Worm (Caenorhabditis elegans) whole organism, late embryonic: Measurements from ENCODE around the gene F52E10.4.

ENCODE experiments used
- C38D4.7 ChIP-seq: fragments of 200-800 bp; sonication (Bioruptor generic); optimal IDR thresholded peaks from 2 replicates; lab custom pipeline; 2018; ENCODE audit warnings: mild to moderate bottlenecking, missing genetic modification characterization, moderate library complexity, missing compliant biosample characterization
- F13H6.1 ChIP-seq: sonication (generic microtip); optimal IDR thresholded peaks from 2 replicates; lab custom pipeline; 2016; ENCODE audit warnings: missing genetic modification characterization, missing compliant biosample characterization
- K02D7.2 ChIP-seq: sonication (generic microtip); optimal IDR thresholded peaks from 2 replicates; lab custom pipeline; 2017; ENCODE audit warnings: mild to moderate bottlenecking, missing genetic modification characterization, missing compliant biosample characterization
- Y22D7AL.16 ChIP-seq: sonication (generic microtip); optimal IDR thresholded peaks from 2 replicates; lab custom pipeline; 2016; ENCODE audit warnings: missing genetic modification characterization, missing compliant biosample characterization
- ceh-18 ChIP-seq: sonication (generic microtip); optimal IDR thresholded peaks from 2 replicates; lab custom pipeline; 2016; ENCODE audit warnings: missing genetic modification characterization, missing compliant biosample characterization
- ceh-2 ChIP-seq: sonication (generic microtip); optimal IDR thresholded peaks from 2 replicates; lab custom pipeline; 2016; ENCODE audit warnings: missing genotype, missing genetic modification characterization, missing compliant biosample characterization
- ceh-22 ChIP-seq: sonication (generic microtip); optimal IDR thresholded peaks from 2 replicates; lab custom pipeline; 2017; ENCODE audit warnings: missing biosample characterization, missing genetic modification characterization
- ceh-34 ChIP-seq: sonication (generic microtip); optimal IDR thresholded peaks from 2 replicates; lab custom pipeline; 2016; ENCODE audit warnings: mild to moderate bottlenecking, missing genetic modification characterization, missing compliant biosample characterization
- ceh-48 ChIP-seq: sonication (generic microtip); optimal IDR thresholded peaks from 2 replicates; lab custom pipeline; 2016; ENCODE audit warnings: missing genetic modification characterization, inconsistent platforms, missing compliant biosample characterization
- ceh-6 ChIP-seq: fragments of 200-800 bp; sonication (Bioruptor generic); optimal IDR thresholded peaks from 2 replicates; lab custom pipeline; 2018; ENCODE audit warnings: mild to moderate bottlenecking, missing genetic modification characterization, missing compliant biosample characterization
- che-1 ChIP-seq: sonication (generic microtip); optimal IDR thresholded peaks from 2 replicates; lab custom pipeline; 2016; ENCODE audit warnings: mild to moderate bottlenecking, missing genetic modification characterization, missing compliant biosample characterization
- dmd-4 ChIP-seq: sonication (generic microtip); optimal IDR thresholded peaks from 2 replicates; lab custom pipeline; 2016; ENCODE audit warnings: borderline replicate concordance, missing genetic modification characterization, missing compliant biosample characterization
- eyg-1 ChIP-seq: sonication (generic microtip); optimal IDR thresholded peaks from 2 replicates; lab custom pipeline; 2016; ENCODE audit warnings: missing genotype, missing genetic modification characterization, missing compliant biosample characterization
- fkh-6 ChIP-seq: sonication (generic microtip); optimal IDR thresholded peaks from 2 replicates; lab custom pipeline; 2016; ENCODE audit warnings: missing genetic modification characterization, missing compliant biosample characterization
- hlh-30 ChIP-seq: sonication (generic microtip); optimal IDR thresholded peaks from 2 replicates; lab custom pipeline; 2017; ENCODE audit warnings: antibody characterized with exemption, missing genetic modification characterization, missing compliant biosample characterization; ENCODE audit not compliant: insufficient read depth
- hlh-6 ChIP-seq: sonication (generic microtip); optimal IDR thresholded peaks from 2 replicates; lab custom pipeline; 2016; ENCODE audit warnings: missing genotype, missing genetic modification characterization, missing compliant biosample characterization
- lin-11 ChIP-seq: fragments of 200-800 bp; sonication (Bioruptor generic); optimal IDR thresholded peaks from 2 replicates; lab custom pipeline; 2018; ENCODE audit warnings: mild to moderate bottlenecking, missing genetic modification characterization, missing compliant biosample characterization
- mec-3 ChIP-seq: sonication (generic microtip); optimal IDR thresholded peaks from 2 replicates; lab custom pipeline; 2016; ENCODE audit warnings: borderline replicate concordance, missing genetic modification characterization, missing compliant biosample characterization
- nfya-1 ChIP-seq: sonication (generic microtip); optimal IDR thresholded peaks from 2 replicates; lab custom pipeline; 2017; ENCODE audit warnings: missing genetic modification characterization, mild to moderate bottlenecking, missing compliant biosample characterization, antibody characterized with exemption, moderate library complexity
- nhr-11 ChIP-seq: fragments of 150-350 bp; optimal IDR thresholded peaks from 2 replicates; lab custom pipeline; 2014; ENCODE audit warnings: missing biosample characterization, missing genetic modification characterization
- nhr-232 ChIP-seq: sonication (generic microtip); optimal IDR thresholded peaks from 2 replicates; lab custom pipeline; 2016; ENCODE audit warnings: missing genetic modification characterization, missing compliant biosample characterization
- npax-4 ChIP-seq: sonication (generic microtip); optimal IDR thresholded peaks from 2 replicates; lab custom pipeline; 2016; ENCODE audit warnings: missing genetic modification characterization, missing compliant biosample characterization
- odd-2 ChIP-seq: sonication (generic microtip); optimal IDR thresholded peaks from 2 replicates; lab custom pipeline; 2017; ENCODE audit warnings: antibody characterized with exemption, mild to moderate bottlenecking, missing genetic modification characterization, missing compliant biosample characterization
- pag-3 ChIP-seq: sonication (generic microtip); optimal IDR thresholded peaks from 2 replicates; lab custom pipeline; 2016; ENCODE audit warnings: missing compliant biosample characterization, missing genetic modification characterization, borderline replicate concordance
- pat-9 ChIP-seq: fragments of 200-800 bp; sonication (Bioruptor generic); optimal IDR thresholded peaks from 2 replicates; lab custom pipeline; 2018; ENCODE audit warnings: mild to moderate bottlenecking, missing genetic modification characterization, moderate library complexity, missing compliant biosample characterization
- pax-1 ChIP-seq: fragments of 150-350 bp; optimal IDR thresholded peaks from 2 replicates; lab custom pipeline; 2014; ENCODE audit warnings: missing biosample characterization, missing genetic modification characterization
- pqm-1 ChIP-seq: sonication (generic microtip); optimal IDR thresholded peaks from 2 replicates; lab custom pipeline; 2016; ENCODE audit warnings: missing genetic modification characterization, missing compliant biosample characterization
- pros-1 ChIP-seq: fragments of 150-350 bp; optimal IDR thresholded peaks from 2 replicates; lab custom pipeline; 2014; ENCODE audit warnings: missing biosample characterization, missing genetic modification reagents, missing genetic modification characterization
- rnt-1 ChIP-seq: sonication (generic microtip); optimal IDR thresholded peaks from 2 replicates; lab custom pipeline; 2016; ENCODE audit warnings: missing genetic modification characterization, missing compliant biosample characterization
- sdc-2 ChIP-seq: sonication (generic microtip); optimal IDR thresholded peaks from 2 replicates; lab custom pipeline; 2016; ENCODE audit warnings: missing genotype, missing genetic modification characterization, missing compliant biosample characterization
- sox-2 ChIP-seq: fragments of 200-800 bp; sonication (Bioruptor generic); IDR thresholded peaks from 2 replicates; pipeline ENCODE4 v1.3.6; 2022; ENCODE audit warnings: missing genetic modification reagents, missing genetic modification characterization, missing compliant biosample characterization
- syd-9 ChIP-seq: sonication (generic microtip); optimal IDR thresholded peaks from 2 replicates; lab custom pipeline; 2016; ENCODE audit warnings: mild to moderate bottlenecking, missing genetic modification characterization, moderate library complexity, missing compliant biosample characterization
- unc-42 ChIP-seq: sonication (generic microtip); optimal IDR thresholded peaks from 2 replicates; lab custom pipeline; 2016; ENCODE audit warnings: missing genotype, missing genetic modification characterization, missing compliant biosample characterization
- zip-5 ChIP-seq: sonication (generic microtip); optimal IDR thresholded peaks from 2 replicates; lab custom pipeline; 2016; ENCODE audit warnings: missing genetic modification characterization, missing compliant biosample characterization
- ztf-16 ChIP-seq: sonication (generic microtip); optimal IDR thresholded peaks from 2 replicates; lab custom pipeline; 2017; ENCODE audit warnings: missing genetic modification characterization, missing compliant biosample characterization

The F52E10.4 gene

ce11 chrX:16321327-16321726 lies 28.5 kb upstream of the F52E10.4 start:
- TF ChIP-seq rnt-1 (tag; lab: Kevin White, UChicago) (no peak), sdc-2 (tag; lab: Kevin White, UChicago) (no peak), odd-2 (tag; lab: Kevin White, UChicago) (no peak)

- no peak for TF ChIP-seq Y22D7AL.16 (tag; lab: Kevin White, UChicago)
- no peak for TF ChIP-seq F13H6.1
- TF ChIP-seq dmd-4, result no peak
- TF ChIP-seq hlh-6, result peak; percentile 37
- TF ChIP-seq K02D7.2 (tag; lab: Kevin White, UChicago), result no peak
- TF ChIP-seq, all 69 proteins: peak for 1
Observed at ce11 chrX:16318248-16318647, 25.4 kb upstream of the F52E10.4 start.

ce11 chrX:16317629-16318028 lies 24.8 kb upstream of the F52E10.4 start, which contains the start of gene T01B4.3:
TSS of gene T01B4.3 (minus strand) at chrX:16317729.
- TF ChIP-seq ztf-16 (no peak), ceh-2 (tag; lab: Kevin White, UChicago) (no peak), pax-1 (tag; lab: Kevin White, UChicago) (no peak), zip-5 (tag; lab: Kevin White, UChicago) (no peak), pat-9 (no peak), nfya-1 (tag; lab: Kevin White, UChicago) (no peak)
- TF ChIP-seq, all 69 proteins: peak for 0

- TF ChIP-seq npax-4 (tag; lab: Kevin White, UChicago), result no peak
- TF ChIP-seq, all 69 proteins: peak for 0
Observed at ce11 chrX:16309705-16310104, 16.9 kb upstream of the F52E10.4 start.

ce11 chrX:16306164-16306563 lies 13.3 kb upstream of the F52E10.4 start, which contains the start of gene twk-22:
TSS of gene twk-22 (plus strand) at chrX:16306464.
- no peak for TF ChIP-seq nhr-232

ce11 chrX:16300422-16300821 lies 7.6 kb upstream of the F52E10.4 start:
- TF ChIP-seq mec-3 (tag; lab: Kevin White, UChicago), result no peak
- TF ChIP-seq nhr-11 (tag; lab: Kevin White, UChicago), result no peak
- TF ChIP-seq sox-2 (GFP tag; lab: Robert Waterston, UW), result no peak
- no peak for TF ChIP-seq Y22D7AL.16 (tag; lab: Kevin White, UChicago)
- no peak for TF ChIP-seq sdc-2 (tag; lab: Kevin White, UChicago)
- no peak for TF ChIP-seq K02D7.2 (tag; lab: Kevin White, UChicago)
- TF ChIP-seq lin-11, result no peak
- no peak for TF ChIP-seq hlh-30 (tag; lab: Kevin White, UChicago)

- TF ChIP-seq ceh-22 (tag; lab: Kevin White, UChicago), result no peak
- TF ChIP-seq ceh-34 (tag; lab: Kevin White, UChicago), result no peak
- TF ChIP-seq nfya-1 (tag; lab: Kevin White, UChicago), result no peak
- no peak for TF ChIP-seq ceh-48 (tag; lab: Kevin White, UChicago)
- no peak for TF ChIP-seq unc-42 (tag; lab: Kevin White, UChicago)
- no peak for TF ChIP-seq K02D7.2 (tag; lab: Kevin White, UChicago)
- no peak for TF ChIP-seq ceh-18
- no peak for TF ChIP-seq ceh-6 (GFP tag; lab: Kevin White, UChicago)
- no peak for TF ChIP-seq pqm-1 (tag; lab: Kevin White, UChicago)
- no peak for TF ChIP-seq pros-1 (tag; lab: Kevin White, UChicago)
- TF ChIP-seq syd-9 (tag; lab: Kevin White, UChicago), result no peak
- TF ChIP-seq C38D4.7, result no peak
- no peak for TF ChIP-seq pag-3 (tag; lab: Kevin White, UChicago)
- no peak for TF ChIP-seq F13H6.1
- no peak for TF ChIP-seq eyg-1 (tag; lab: Kevin White, UChicago)
- TF ChIP-seq fkh-6 (tag; lab: Kevin White, UChicago), result no peak
- TF ChIP-seq che-1, result no peak
Observed at ce11 chrX:16299859-16300258, 7.0 kb upstream of the F52E10.4 start, which contains the start of gene twk-21. TSS of gene twk-21 (plus strand) at chrX:16299892.
